Worm (Caenorhabditis elegans): ENCODE data around the gene vha-1.

DNA sequence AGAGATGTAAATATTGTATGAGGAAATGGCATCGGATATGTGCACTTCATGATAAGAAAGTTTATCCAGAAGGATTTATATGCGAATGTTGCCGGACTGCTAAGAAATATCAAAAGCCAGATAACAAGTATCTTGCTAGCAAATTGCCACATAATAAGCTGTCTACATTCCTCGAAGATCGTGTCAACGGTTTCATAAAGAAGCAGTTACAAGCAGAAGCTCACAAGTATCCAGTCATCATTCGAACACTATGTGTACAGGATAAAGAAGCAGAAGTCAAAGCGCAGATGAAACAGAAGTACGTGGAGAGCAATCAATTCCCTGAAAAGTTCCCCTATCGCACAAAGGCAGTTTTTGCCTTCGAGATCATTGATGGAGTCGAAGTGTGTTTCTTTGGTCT, 10.5 kb upstream of the vha-1 start:
- no peak for TF ChIP-seq T22C8.4 (GFP tag; IDR thresholded peaks at IDR 0.05)
- TF ChIP-seq ref-1 (GFP tag; conservative IDR thresholded peaks at IDR 0.05): no peak
